Worm (Caenorhabditis elegans): ENCODE measurements around the gene sorf-1.

- TF ChIP-seq R02D3.7 (tag; optimal IDR thresholded peaks at IDR 0.05) (no peak), aly-2 (tag; optimal IDR thresholded peaks at IDR 0.05) (no peak), cey-2 (tag; optimal IDR thresholded peaks at IDR 0.05; ENCODE audit: borderline replicate concordance, insufficient read depth) (no peak), Y105C5A.15 (GFP tag; IDR thresholded peaks at IDR 0.05) (no peak), nhr-77 (tag; optimal IDR thresholded peaks at IDR 0.05) (no peak), mep-1 (tag; optimal IDR thresholded peaks at IDR 0.05) (peak; percentile 46), unc-62 (GFP tag; optimal IDR thresholded peaks at IDR 0.05 in 1 of 2) (no peak), unc-62 (tag; optimal IDR thresholded peaks at IDR 0.05) (no peak), lsy-2 (tag; optimal IDR thresholded peaks at IDR 0.05) (no peak), pha-4 (GFP tag; IDR thresholded peaks at IDR 0.05) (no peak), pha-4 (tag; optimal IDR thresholded peaks at IDR 0.05) (no peak), nhr-6 (tag; optimal IDR thresholded peaks at IDR 0.05) (no peak)
Observed at ce11 chrX:3379114-3379513, at the start of gene sorf-1.

Measured in whole organism, L4 larva.